Worm (Caenorhabditis elegans) whole organism, L4 larva: ENCODE measurements around the gene cec-1.

Experiments
- D1046.2 ChIP-seq: fragments of 200-800 bp; sonication (Bioruptor generic); IDR thresholded peaks from 2 replicates; pipeline ENCODE4 v1.3.6; 2022; ENCODE audit warnings: missing genetic modification characterization, missing compliant biosample characterization
- F10B5.3 ChIP-seq: sonication (generic microtip); optimal IDR thresholded peaks from 2 replicates; lab custom pipeline; 2016; ENCODE audit warnings: mild to moderate bottlenecking, missing genetic modification characterization, missing compliant biosample characterization
- F26F4.8 ChIP-seq: fragments of 200-800 bp; sonication (Bioruptor generic); conservative IDR thresholded peaks from 2 replicates; pipeline ENCODE4 v1.3.6; 2022; ENCODE audit warnings: missing genetic modification characterization, missing compliant biosample characterization
- F37D6.2 ChIP-seq: sonication (generic microtip); optimal IDR thresholded peaks from 2 replicates; lab custom pipeline; 2016; ENCODE audit warnings: mild to moderate bottlenecking, missing genetic modification characterization, missing compliant biosample characterization
- F49E8.2 ChIP-seq: sonication (generic microtip); optimal IDR thresholded peaks from 2 replicates; lab custom pipeline; 2016; ENCODE audit warnings: missing compliant biosample characterization, mild to moderate bottlenecking, missing genetic modification characterization, borderline replicate concordance
- R02D3.7 ChIP-seq: fragments of 150-350 bp; sonication (generic microtip); optimal IDR thresholded peaks from 3 replicates; lab custom pipeline; 2014; ENCODE audit warnings: missing biosample characterization, missing genetic modification characterization
- Y48G9A.11 ChIP-seq: fragments of 200-800 bp; sonication (Bioruptor generic); IDR thresholded peaks from 2 replicates; pipeline ENCODE4 v1.3.6; 2022; ENCODE audit warnings: missing genetic modification reagents, missing genetic modification characterization, missing compliant biosample characterization
- aly-2 ChIP-seq: sonication (generic microtip); optimal IDR thresholded peaks from 2 replicates; lab custom pipeline; 2018; ENCODE audit warnings: missing biosample characterization, missing genetic modification characterization
- attf-4 ChIP-seq: sonication (generic microtip); optimal IDR thresholded peaks from 3 replicates; lab custom pipeline; 2017; ENCODE audit warnings: missing biosample characterization, missing genetic modification characterization
- ceh-32 ChIP-seq: sonication (generic microtip); optimal IDR thresholded peaks from 2 replicates; lab custom pipeline; 2016; ENCODE audit warnings: mild to moderate bottlenecking, missing genetic modification characterization, missing compliant biosample characterization; ENCODE audit not compliant: poor library complexity
- ceh-62 ChIP-seq: sonication (generic microtip); optimal IDR thresholded peaks from 2 replicates; lab custom pipeline; 2017; ENCODE audit warnings: missing biosample characterization, missing genetic modification characterization
- cey-2 ChIP-seq: sonication (generic microtip); optimal IDR thresholded peaks from 3 replicates; lab custom pipeline; 2017; ENCODE audit warnings: missing genetic modification characterization, mild to moderate bottlenecking, missing compliant biosample characterization, antibody characterized with exemption, borderline replicate concordance; ENCODE audit not compliant: insufficient read depth
- daf-16 ChIP-seq, 3 experiments: sonication (generic microtip); optimal IDR thresholded peaks; 2 replicates each; lab custom pipeline; 2016 to 2017; ENCODE audit warnings: missing genetic modification characterization in 3 of 3, missing genetic modification reagents in 3 of 3, mild to moderate bottlenecking in 2 of 3, missing compliant biosample characterization in 2 of 3, missing biosample characterization in 1 of 3, moderate library complexity in 1 of 3
- daf-8 ChIP-seq: fragments of 200-800 bp; sonication (Bioruptor generic); IDR thresholded peaks from 2 replicates; pipeline ENCODE4 v1.3.6; 2022; ENCODE audit warnings: missing genetic modification characterization, missing compliant biosample characterization
- dmd-8 ChIP-seq: fragments of 200-800 bp; sonication (Bioruptor generic); IDR thresholded peaks from 2 replicates; pipeline ENCODE4 v1.3.6; 2022; ENCODE audit warnings: missing genetic modification characterization, missing compliant biosample characterization
- duxl-1 ChIP-seq: sonication (generic microtip); optimal IDR thresholded peaks from 2 replicates; lab custom pipeline; 2016; ENCODE audit warnings: mild to moderate bottlenecking, missing genetic modification characterization, moderate library complexity, missing compliant biosample characterization; ENCODE audit not compliant: poor library complexity
- egl-27 ChIP-seq: sonication (generic microtip); optimal IDR thresholded peaks from 3 replicates; lab custom pipeline; 2017; ENCODE audit warnings: missing biosample characterization, missing genetic modification reagents, missing genetic modification characterization
- gei-8 ChIP-seq: fragments of 200-800 bp; sonication (Bioruptor generic); optimal IDR thresholded peaks from 2 replicates; lab custom pipeline; 2018; ENCODE audit warnings: mild to moderate bottlenecking, missing genetic modification characterization, missing compliant biosample characterization
- hlh-11 ChIP-seq: fragments of 200-800 bp; sonication (Bioruptor generic); optimal IDR thresholded peaks from 2 replicates; lab custom pipeline; 2018; ENCODE audit warnings: mild to moderate bottlenecking, missing genetic modification characterization, missing compliant biosample characterization
- hmg-1.1 ChIP-seq: fragments of 200-800 bp; sonication (Bioruptor generic); IDR thresholded peaks from 2 replicates; pipeline ENCODE4 v1.3.6; 2022; ENCODE audit warnings: missing genetic modification reagents, missing genetic modification characterization, missing compliant biosample characterization
- jun-1 ChIP-seq: fragments of 150-350 bp; optimal IDR thresholded peaks from 2 replicates; lab custom pipeline; 2014; ENCODE audit warnings: missing biosample characterization, missing genetic modification reagents, missing genetic modification characterization
- lim-7 ChIP-seq: fragments of 200-800 bp; sonication (Bioruptor generic); IDR thresholded peaks from 2 replicates; pipeline ENCODE4 v1.3.6; 2022; ENCODE audit warnings: missing genetic modification characterization, missing compliant biosample characterization
- lin-1 ChIP-seq: fragments of 200-800 bp; sonication (Bioruptor generic); IDR thresholded peaks from 2 replicates; pipeline ENCODE4 v1.3.6; 2022; ENCODE audit warnings: missing genetic modification reagents, missing genetic modification characterization, missing compliant biosample characterization
- lin-15B ChIP-seq: fragments of 150-350 bp; sonication (generic microtip); optimal IDR thresholded peaks from 3 replicates; lab custom pipeline; 2014; ENCODE audit warnings: missing biosample characterization, missing genetic modification characterization
- lin-29 ChIP-seq: fragments of 200-800 bp; sonication (Bioruptor generic); IDR thresholded peaks from 2 replicates; pipeline ENCODE4 v1.3.6; 2022; ENCODE audit warnings: missing genetic modification reagents, missing genetic modification characterization, missing compliant biosample characterization
- lin-39 ChIP-seq: fragments of 150-350 bp; optimal IDR thresholded peaks from 2 replicates; lab custom pipeline; 2014; ENCODE audit warnings: missing biosample characterization, missing genetic modification reagents, missing genetic modification characterization
- lir-3 ChIP-seq: sonication (generic microtip); optimal IDR thresholded peaks from 2 replicates; lab custom pipeline; 2016; ENCODE audit warnings: mild to moderate bottlenecking, missing genetic modification characterization, missing compliant biosample characterization
- mdt-29 ChIP-seq: fragments of 200-800 bp; sonication (Bioruptor generic); IDR thresholded peaks from 2 replicates; pipeline ENCODE4 v1.3.6; 2022; ENCODE audit warnings: missing genetic modification reagents, missing genetic modification characterization, missing compliant biosample characterization
- mep-1 ChIP-seq: fragments of 150-350 bp; sonication (generic microtip); optimal IDR thresholded peaks from 3 replicates; lab custom pipeline; 2014; ENCODE audit warnings: missing biosample characterization, missing genetic modification characterization
- mxl-2 ChIP-seq: fragments of 200-800 bp; sonication (Bioruptor generic); conservative IDR thresholded peaks from 2 replicates; pipeline ENCODE4 v1.3.6; 2022; ENCODE audit warnings: missing genetic modification reagents, missing genetic modification characterization, missing compliant biosample characterization
- nhr-102 ChIP-seq: sonication (generic microtip); optimal IDR thresholded peaks from 2 replicates; lab custom pipeline; 2016; ENCODE audit warnings: mild to moderate bottlenecking, missing genetic modification characterization, moderate library complexity, missing compliant biosample characterization
- nhr-111 ChIP-seq: fragments of 200-800 bp; sonication (Bioruptor generic); optimal IDR thresholded peaks from 2 replicates; lab custom pipeline; 2018; ENCODE audit warnings: mild to moderate bottlenecking, missing genetic modification characterization, missing compliant biosample characterization
- nhr-237 ChIP-seq: sonication (generic microtip); optimal IDR thresholded peaks from 2 replicates; lab custom pipeline; 2017; ENCODE audit warnings: missing biosample characterization, missing genetic modification characterization
- nhr-28 ChIP-seq: fragments of 150-350 bp; optimal IDR thresholded peaks from 2 replicates; lab custom pipeline; 2014; ENCODE audit warnings: missing biosample characterization, missing genetic modification characterization
- nhr-48 ChIP-seq: sonication (generic microtip); optimal IDR thresholded peaks from 2 replicates; lab custom pipeline; 2016; ENCODE audit warnings: mild to moderate bottlenecking, missing genetic modification characterization, missing compliant biosample characterization
- nhr-76 ChIP-seq: fragments of 150-350 bp; optimal IDR thresholded peaks from 2 replicates; lab custom pipeline; 2014; ENCODE audit warnings: missing biosample characterization, missing genetic modification characterization
- pha-4 ChIP-seq, 2 experiments: fragments of 150-350 bp in 1 of 2; fragments of 200-800 bp in 1 of 2; sonication (Bioruptor generic) in 1 of 2; IDR thresholded peaks in 1 of 2; optimal IDR thresholded peaks in 1 of 2; 2 replicates each; pipeline versions ENCODE4 v1.3.6 to Lab custom; 2014 to 2022; ENCODE audit warnings: missing genetic modification characterization in 2 of 2, missing genetic modification reagents in 2 of 2, missing biosample characterization in 1 of 2, missing compliant biosample characterization in 1 of 2
- php-3 ChIP-seq: fragments of 200-800 bp; sonication (Bioruptor generic); IDR thresholded peaks from 2 replicates; pipeline ENCODE4 v1.3.6; 2022; ENCODE audit warnings: missing genetic modification reagents, missing genetic modification characterization, missing compliant biosample characterization
- saeg-2 ChIP-seq: fragments of 200-800 bp; sonication (Bioruptor generic); IDR thresholded peaks from 2 replicates; pipeline ENCODE4 v1.3.6; 2022; ENCODE audit warnings: missing genetic modification reagents, missing genetic modification characterization, missing compliant biosample characterization
- skn-1 ChIP-seq: fragments of 150-350 bp; optimal IDR thresholded peaks from 2 replicates; lab custom pipeline; 2014; ENCODE audit warnings: missing biosample characterization, missing genetic modification characterization
- snpc-4 ChIP-seq: fragments of 150-350 bp; optimal IDR thresholded peaks from 2 replicates; lab custom pipeline; 2014; ENCODE audit warnings: missing biosample characterization, missing genetic modification characterization
- tra-1 ChIP-seq: fragments of 200-800 bp; sonication (Bioruptor generic); IDR thresholded peaks from 2 replicates; pipeline ENCODE4 v1.3.6; 2022; ENCODE audit warnings: missing genetic modification reagents, missing genetic modification characterization, missing compliant biosample characterization
- unc-39 ChIP-seq: sonication (generic microtip); optimal IDR thresholded peaks from 2 replicates; lab custom pipeline; 2017; ENCODE audit warnings: missing biosample characterization, missing genetic modification characterization
- unc-62 ChIP-seq, 3 experiments: fragments of 150-350 bp in 1 of 3; sonication (generic microtip); optimal IDR thresholded peaks in 2 of 3; peaks in 1 of 3; 1 replicate in 1 of 3; 2 replicates in 2 of 3; lab custom pipeline; 2014 to 2017; ENCODE audit warnings: missing biosample characterization in 3 of 3, missing genetic modification characterization in 3 of 3, missing genetic modification reagents in 3 of 3, missing genotype in 1 of 3
- zag-1 ChIP-seq: fragments of 150-350 bp; optimal IDR thresholded peaks from 2 replicates; lab custom pipeline; 2014; ENCODE audit warnings: missing biosample characterization, missing genetic modification characterization
- zfp-3 ChIP-seq: fragments of 200-800 bp; sonication (Bioruptor generic); conservative IDR thresholded peaks from 2 replicates; pipeline ENCODE4 v1.3.6; 2022; ENCODE audit warnings: missing genetic modification reagents, missing genetic modification characterization, missing compliant biosample characterization
- zip-11 ChIP-seq: fragments of 200-800 bp; sonication (Bioruptor generic); IDR thresholded peaks from 2 replicates; pipeline ENCODE4 v1.3.6; 2022; ENCODE audit warnings: missing genetic modification characterization, missing compliant biosample characterization
- zip-2 ChIP-seq: fragments of 150-350 bp; optimal IDR thresholded peaks from 2 replicates; lab custom pipeline; 2014; ENCODE audit warnings: missing biosample characterization, missing genetic modification characterization

The cec-1 gene

ce11 chrIII:8417192-8417967 is 8.8 kb upstream of the cec-1 start (continued):
- no peak; the same call in 1 of the 2 replicates for TF ChIP-seq lin-1 (GFP tag; lab: Robert Waterston, UW)
- TF ChIP-seq R02D3.7: no peak
- peak; percentile 24 for TF ChIP-seq nhr-76
- TF ChIP-seq F49E8.2 (tag; lab: Kevin White, UChicago): no peak
- no peak for TF ChIP-seq zip-11
- peak; percentile 96 for TF ChIP-seq mep-1
- peak; percentile 71 for TF ChIP-seq ceh-32
- no peak for TF ChIP-seq dmd-8 (GFP tag; lab: Robert Waterston, UW)
- TF ChIP-seq nhr-28 (tag; lab: Kevin White, UChicago): peak; percentile 69
- TF ChIP-seq nhr-48 (tag; lab: Kevin White, UChicago): peak; percentile 87
- peak; percentile 94 for TF ChIP-seq hlh-11 (tag; lab: Kevin White, UChicago)
- TF ChIP-seq mdt-29 (GFP tag; lab: Robert Waterston, UW): no peak
- TF ChIP-seq lim-7: no peak
- TF ChIP-seq zfp-3: no peak
- peak; percentile 60 for TF ChIP-seq zag-1 (tag; lab: Kevin White, UChicago)
- no peak for TF ChIP-seq ceh-62 (tag; lab: Kevin White, UChicago)
- TF ChIP-seq F10B5.3: peak; percentile 93
- no peak for TF ChIP-seq unc-39 (tag; lab: Kevin White, UChicago)
- no peak for TF ChIP-seq tra-1 (GFP tag; lab: Robert Waterston, UW)
- peak; percentile 69 for TF ChIP-seq jun-1
- TF ChIP-seq F37D6.2 (tag; lab: Kevin White, UChicago): peak; percentile 89
- TF ChIP-seq skn-1 (tag; lab: Kevin White, UChicago): no peak
- no peak for TF ChIP-seq nhr-111 (GFP tag; lab: Kevin White, UChicago)
- peak; percentile 53 for TF ChIP-seq attf-4 (tag; lab: Kevin White, UChicago)
- TF ChIP-seq zip-2: peak; percentile 20
- TF ChIP-seq cey-2 (tag; lab: Kevin White, UChicago): no peak
- TF ChIP-seq mxl-2 (GFP tag; lab: Robert Waterston, UW): 0 out of 2 replicates have a peak, but pooled peaks have one; percentile 53
- peak; percentile 71 to 100 for TF ChIP-seq unc-62 (GFP tag; optimal IDR thresholded peaks at IDR 0.05 in 1 of 2; lab: Kevin White, UChicago)
- TF ChIP-seq unc-62 (tag; optimal IDR thresholded peaks at IDR 0.05; lab: Kevin White, UChicago): peak; percentile 83
- peak; percentile 95 for TF ChIP-seq duxl-1 (tag; lab: Kevin White, UChicago)
- peak; percentile 34 for TF ChIP-seq lir-3 (tag; lab: Kevin White, UChicago)
- peak; percentile 94 for TF ChIP-seq hmg-1.1
- TF ChIP-seq daf-16 (GFP tag; optimal IDR thresholded peaks at IDR 0.05; lab: Kevin White, UChicago): peak; percentile 86 to 90
- TF ChIP-seq daf-16 (tag; optimal IDR thresholded peaks at IDR 0.05; lab: Kevin White, UChicago): peak; percentile 92
- TF ChIP-seq lin-39 (tag; lab: Kevin White, UChicago): peak; percentile 57
- TF ChIP-seq F26F4.8 (GFP tag; lab: Robert Waterston, UW): no peak
- TF ChIP-seq saeg-2 (GFP tag; lab: Robert Waterston, UW): no peak
- no peak for TF ChIP-seq daf-8 (GFP tag; lab: Robert Waterston, UW)
- peak; percentile 77 for TF ChIP-seq php-3 (GFP tag; lab: Robert Waterston, UW)
- TF ChIP-seq Y48G9A.11 (GFP tag; lab: Robert Waterston, UW): no peak
- TF ChIP-seq nhr-237 (tag; lab: Kevin White, UChicago): no peak
- TF ChIP-seq lin-29: no peak
- TF ChIP-seq gei-8 (GFP tag; lab: Kevin White, UChicago): peak; percentile 34
- TF ChIP-seq D1046.2: no peak
- TF ChIP-seq aly-2 (tag; lab: Kevin White, UChicago): no peak
- TF ChIP-seq snpc-4 (tag; lab: Kevin White, UChicago): no peak
- TF ChIP-seq pha-4 (GFP tag; IDR thresholded peaks at IDR 0.05; lab: Robert Waterston, UW): peak; percentile 74
- peak; percentile 76 for TF ChIP-seq pha-4 (tag; optimal IDR thresholded peaks at IDR 0.05; lab: Kevin White, UChicago)
- peak; percentile 90 for TF ChIP-seq nhr-102 (tag; lab: Kevin White, UChicago)
- no peak for TF ChIP-seq lin-15B
- no peak for TF ChIP-seq egl-27 (tag; lab: Kevin White, UChicago)
